Worm (Caenorhabditis elegans) whole organism, L3 larva: ENCODE results near the gene wbp-11.

Experiments
- R02D3.7 ChIP-seq: fragments of 150-350 bp; optimal IDR thresholded peaks from 2 replicates; lab custom pipeline; 2014; ENCODE audit warnings: missing biosample characterization, missing genetic modification characterization
- ZK546.5 ChIP-seq: sonication (generic microtip); optimal IDR thresholded peaks from 2 replicates; lab custom pipeline; 2017; ENCODE audit warnings: missing biosample characterization, missing genetic modification characterization
- aly-2 ChIP-seq: fragments of 150-350 bp; optimal IDR thresholded peaks from 2 replicates; lab custom pipeline; 2014; ENCODE audit warnings: missing biosample characterization, missing genetic modification characterization
- ama-1 ChIP-seq: fragments of 150-350 bp; optimal IDR thresholded peaks from 2 replicates; lab custom pipeline; 2018
- ceh-16 ChIP-seq: sonication (generic microtip); optimal IDR thresholded peaks from 2 replicates; lab custom pipeline; 2017; ENCODE audit warnings: missing biosample characterization, missing genetic modification characterization
- ceh-28 ChIP-seq: fragments of 150-350 bp; optimal IDR thresholded peaks from 2 replicates; lab custom pipeline; 2014; ENCODE audit warnings: missing biosample characterization, missing genetic modification reagents, missing genetic modification characterization
- ceh-82 ChIP-seq: fragments of 150-350 bp; optimal IDR thresholded peaks from 2 replicates; lab custom pipeline; 2014; ENCODE audit warnings: missing biosample characterization, missing genetic modification characterization
- daf-12 ChIP-seq: fragments of 150-350 bp; optimal IDR thresholded peaks from 2 replicates; lab custom pipeline; 2014; ENCODE audit warnings: missing biosample characterization, missing genetic modification reagents, missing genetic modification characterization
- egl-5 ChIP-seq: fragments of 150-350 bp; optimal IDR thresholded peaks from 2 replicates; lab custom pipeline; 2017; ENCODE audit warnings: missing biosample characterization, missing genetic modification reagents, missing genetic modification characterization, inconsistent platforms
- elt-1 ChIP-seq: fragments of 150-350 bp; optimal IDR thresholded peaks from 2 replicates; lab custom pipeline; 2014; ENCODE audit warnings: missing biosample characterization, missing genetic modification characterization
- elt-2 ChIP-seq: sonication (generic microtip); optimal IDR thresholded peaks from 2 replicates; lab custom pipeline; 2016; ENCODE audit warnings: missing genetic modification reagents, mild to moderate bottlenecking, missing genetic modification characterization, missing compliant biosample characterization
- elt-3 ChIP-seq, 3 experiments: fragments of 150-350 bp in 1 of 3; sonication (generic microtip) in 2 of 3; optimal IDR thresholded peaks; 2 replicates in 2 of 3; 4 replicates in 1 of 3; lab custom pipeline; 2014 to 2017; ENCODE audit warnings: missing biosample characterization in 3 of 3, missing genetic modification characterization in 3 of 3
- eor-1 ChIP-seq, 2 experiments: fragments of 150-350 bp; optimal IDR thresholded peaks; 2 replicates each; lab custom pipeline; 2014 to 2018; ENCODE audit warnings: missing biosample characterization in 2 of 2, missing genetic modification characterization in 2 of 2
- fkh-10 ChIP-seq: sonication (generic microtip); optimal IDR thresholded peaks from 2 replicates; lab custom pipeline; 2017; ENCODE audit warnings: missing biosample characterization, missing genetic modification reagents, missing genetic modification characterization
- fkh-2 ChIP-seq: fragments of 150-350 bp; optimal IDR thresholded peaks from 2 replicates; lab custom pipeline; 2014; ENCODE audit warnings: missing biosample characterization, missing genetic modification reagents, missing genetic modification characterization
- fos-1 ChIP-seq: fragments of 150-350 bp; optimal IDR thresholded peaks from 2 replicates; lab custom pipeline; 2014; ENCODE audit warnings: missing biosample characterization, missing genetic modification characterization
- hmg-11 ChIP-seq: sonication (generic microtip); optimal IDR thresholded peaks from 2 replicates; lab custom pipeline; 2016; ENCODE audit warnings: missing genetic modification characterization, missing compliant biosample characterization
- lin-15B ChIP-seq: fragments of 150-350 bp; optimal IDR thresholded peaks from 2 replicates; lab custom pipeline; 2014; ENCODE audit warnings: missing biosample characterization, missing genetic modification characterization
- lin-39 ChIP-seq: fragments of 150-350 bp; optimal IDR thresholded peaks from 2 replicates; lab custom pipeline; 2018; ENCODE audit warnings: missing biosample characterization, missing genetic modification reagents, missing genetic modification characterization
- lsy-12 ChIP-seq: sonication (generic microtip); optimal IDR thresholded peaks from 2 replicates; lab custom pipeline; 2016; ENCODE audit warnings: mild to moderate bottlenecking, missing genetic modification characterization, missing compliant biosample characterization
- mdl-1 ChIP-seq: fragments of 150-350 bp; optimal IDR thresholded peaks from 2 replicates; lab custom pipeline; 2014; ENCODE audit warnings: missing biosample characterization, missing genetic modification characterization
- mml-1 ChIP-seq: fragments of 150-350 bp; sonication (generic microtip); optimal IDR thresholded peaks from 3 replicates; lab custom pipeline; 2014; ENCODE audit warnings: missing biosample characterization, missing genetic modification characterization
- nfya-1 ChIP-seq: sonication (generic microtip); optimal IDR thresholded peaks from 2 replicates; lab custom pipeline; 2017; ENCODE audit warnings: missing genetic modification characterization, mild to moderate bottlenecking, missing compliant biosample characterization, antibody characterized with exemption, moderate library complexity; ENCODE audit not compliant: insufficient read depth
- nhr-11 ChIP-seq: fragments of 150-350 bp; optimal IDR thresholded peaks from 2 replicates; lab custom pipeline; 2014; ENCODE audit warnings: missing biosample characterization, missing genetic modification characterization
- nhr-12 ChIP-seq: fragments of 150-350 bp; optimal IDR thresholded peaks from 2 replicates; lab custom pipeline; 2014; ENCODE audit warnings: missing biosample characterization, missing genetic modification characterization
- nhr-23 ChIP-seq: fragments of 150-350 bp; optimal IDR thresholded peaks from 2 replicates; lab custom pipeline; 2014; ENCODE audit warnings: missing biosample characterization, missing genetic modification reagents, missing genetic modification characterization
- nhr-237 ChIP-seq: fragments of 150-350 bp; optimal IDR thresholded peaks from 2 replicates; lab custom pipeline; 2014; ENCODE audit warnings: missing biosample characterization, missing genetic modification characterization
- nhr-25 ChIP-seq: sonication (generic microtip); optimal IDR thresholded peaks from 2 replicates; lab custom pipeline; 2017; ENCODE audit warnings: missing biosample characterization, missing genetic modification characterization
- nhr-28 ChIP-seq: fragments of 150-350 bp; optimal IDR thresholded peaks from 2 replicates; lab custom pipeline; 2014; ENCODE audit warnings: missing biosample characterization, missing genetic modification characterization
- nhr-43 ChIP-seq: sonication (generic microtip); optimal IDR thresholded peaks from 2 replicates; lab custom pipeline; 2016; ENCODE audit warnings: mild to moderate bottlenecking, missing genetic modification characterization, missing compliant biosample characterization; ENCODE audit not compliant: poor library complexity, severe bottlenecking
- nhr-67 ChIP-seq: fragments of 150-350 bp; optimal IDR thresholded peaks from 2 replicates; lab custom pipeline; 2014; ENCODE audit warnings: missing biosample characterization, missing genetic modification characterization
- nhr-76 ChIP-seq: fragments of 150-350 bp; sonication (generic microtip); optimal IDR thresholded peaks from 5 replicates; lab custom pipeline; 2014; ENCODE audit warnings: missing biosample characterization, missing genetic modification characterization
- nhr-77 ChIP-seq: fragments of 150-350 bp; optimal IDR thresholded peaks from 2 replicates; lab custom pipeline; 2014; ENCODE audit warnings: missing biosample characterization, missing genetic modification characterization
- pha-4 ChIP-seq: fragments of 150-350 bp; optimal IDR thresholded peaks from 2 replicates; lab custom pipeline; 2014; ENCODE audit warnings: missing biosample characterization, missing genetic modification reagents, missing genetic modification characterization
- pqm-1 ChIP-seq: fragments of 150-350 bp; optimal IDR thresholded peaks from 2 replicates; lab custom pipeline; 2017; ENCODE audit warnings: missing biosample characterization, missing genetic modification characterization, inconsistent platforms
- skn-1 ChIP-seq: fragments of 150-350 bp; optimal IDR thresholded peaks from 2 replicates; lab custom pipeline; 2014; ENCODE audit warnings: missing biosample characterization, missing genetic modification characterization
- snpc-4 ChIP-seq: fragments of 150-350 bp; optimal IDR thresholded peaks from 2 replicates; lab custom pipeline; 2014; ENCODE audit warnings: missing biosample characterization, missing genetic modification characterization
- tbx-2 ChIP-seq: sonication (generic microtip); optimal IDR thresholded peaks from 2 replicates; lab custom pipeline; 2016; ENCODE audit warnings: mild to moderate bottlenecking, missing genetic modification characterization, missing compliant biosample characterization
- unc-39 ChIP-seq: sonication (generic microtip); optimal IDR thresholded peaks from 4 replicates; lab custom pipeline; 2017; ENCODE audit warnings: missing biosample characterization, missing genetic modification characterization
- unc-62 ChIP-seq: fragments of 150-350 bp; sonication (generic microtip); optimal IDR thresholded peaks from 4 replicates; lab custom pipeline; 2014; ENCODE audit warnings: missing biosample characterization, missing genetic modification reagents, missing genetic modification characterization
- zag-1 ChIP-seq: fragments of 150-350 bp; optimal IDR thresholded peaks from 2 replicates; lab custom pipeline; 2014; ENCODE audit warnings: missing biosample characterization, missing genetic modification characterization
- ztf-11 ChIP-seq: fragments of 150-350 bp; optimal IDR thresholded peaks from 2 replicates; lab custom pipeline; 2014; ENCODE audit warnings: missing biosample characterization, missing genetic modification characterization
- ztf-4 ChIP-seq: fragments of 150-350 bp; optimal IDR thresholded peaks from 2 replicates; lab custom pipeline; 2014; ENCODE audit warnings: missing biosample characterization, missing genetic modification characterization

The wbp-11 gene

DNA sequence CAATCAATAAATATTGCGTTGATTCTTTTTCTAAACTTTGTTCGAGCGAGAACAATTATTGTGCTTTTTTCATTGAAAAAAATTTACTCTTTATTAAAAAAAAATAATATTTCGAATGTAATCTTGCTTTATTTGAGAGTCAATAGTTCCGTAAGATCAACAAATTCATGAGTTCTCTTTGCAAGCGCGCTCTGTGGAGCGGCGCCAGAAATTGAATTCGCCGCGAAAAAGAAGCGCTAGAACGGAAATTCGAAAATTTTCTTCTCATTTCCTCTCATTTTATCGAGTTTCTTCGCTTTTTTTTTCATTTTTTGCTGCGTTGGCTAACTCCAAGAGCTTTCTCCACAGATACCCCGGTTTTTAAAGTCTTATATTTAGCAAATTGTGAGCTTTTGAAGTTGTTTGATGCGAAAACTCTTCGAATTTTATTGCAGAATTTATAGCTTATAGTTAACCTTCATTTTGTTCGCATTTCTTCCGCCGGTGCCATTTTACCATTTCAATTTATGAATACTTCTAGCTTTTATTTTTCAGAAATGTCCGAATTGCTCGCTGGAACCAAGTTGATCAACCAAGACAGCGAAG, 24.5 kb downstream of the wbp-11 start, which contains the start of gene R05H5.3:
TSS of gene R05H5.3 (plus strand) at position 535 of the 585 bp plus-strand sequence.
- peak; percentile 78 for TF ChIP-seq pha-4
- TF ChIP-seq nfya-1 = peak; percentile 72
- no peak for TF ChIP-seq ama-1 (lab: Kevin White, UChicago)
- no peak for TF ChIP-seq ZK546.5 (tag; lab: Kevin White, UChicago)
- no peak for TF ChIP-seq ceh-28 (tag; lab: Kevin White, UChicago)
- TF ChIP-seq elt-3 (tag; optimal IDR thresholded peaks at IDR 0.05; lab: Kevin White, UChicago) = no peak
- TF ChIP-seq aly-2 = no peak
- TF ChIP-seq nhr-77 (tag; lab: Kevin White, UChicago) = no peak
- no peak for TF ChIP-seq ceh-82 (tag; lab: Kevin White, UChicago)
- no peak for TF ChIP-seq lsy-12 (tag; lab: Kevin White, UChicago)
- TF ChIP-seq lin-39 (tag; lab: Kevin White, UChicago) = peak; percentile 54
- TF ChIP-seq pqm-1 (tag; lab: Kevin White, UChicago) = peak; percentile 19
- peak; percentile 70 for TF ChIP-seq fkh-10 (GFP tag; lab: Kevin White, UChicago)
- peak; percentile 73 for TF ChIP-seq R02D3.7 (tag; lab: Kevin White, UChicago)
- TF ChIP-seq snpc-4 (tag; lab: Kevin White, UChicago) = peak; percentile 45
- TF ChIP-seq nhr-25 = peak; percentile 24
- no peak for TF ChIP-seq nhr-28
- TF ChIP-seq hmg-11 (tag; lab: Kevin White, UChicago) = no peak
- no peak for TF ChIP-seq nhr-76 (tag; lab: Kevin White, UChicago)
- peak; percentile 60 for TF ChIP-seq nhr-11 (tag; lab: Kevin White, UChicago)
- TF ChIP-seq egl-5 = no peak
- TF ChIP-seq ztf-11 (tag; lab: Kevin White, UChicago) = no peak
- TF ChIP-seq elt-1 (tag; lab: Kevin White, UChicago) = no peak
- TF ChIP-seq mml-1 (tag; lab: Kevin White, UChicago) = no peak
- no peak for TF ChIP-seq elt-2 (tag; lab: Kevin White, UChicago)
- peak; percentile 84 for TF ChIP-seq lin-15B

DNA sequence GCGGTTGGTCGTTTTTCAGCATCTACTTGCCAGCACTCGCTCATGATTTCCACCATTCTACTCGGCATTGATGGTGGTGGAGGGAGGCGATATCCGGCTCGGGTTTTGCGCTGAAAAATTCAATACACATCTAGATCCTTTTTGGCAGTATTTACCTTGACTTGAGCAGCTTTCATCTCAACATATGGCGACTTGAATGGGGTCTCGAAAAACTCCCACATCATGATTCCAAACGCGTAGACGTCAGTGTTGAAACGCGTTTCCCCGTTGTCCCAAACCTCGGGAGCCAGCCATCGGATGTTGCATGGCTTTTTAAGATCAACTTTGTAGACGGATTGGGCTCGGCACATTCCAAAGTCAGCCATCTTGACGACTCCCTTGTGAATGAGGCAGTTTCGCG, 25.8 kb downstream of the wbp-11 start:
- TF ChIP-seq ceh-16 (tag; lab: Kevin White, UChicago) (no peak), ZK546.5 (tag; lab: Kevin White, UChicago) (no peak), nhr-25 (no peak), ztf-4 (tag; lab: Kevin White, UChicago) (no peak), aly-2 (no peak), nhr-77 (tag; lab: Kevin White, UChicago) (no peak), nhr-12 (tag; lab: Kevin White, UChicago) (no peak), zag-1 (tag; lab: Kevin White, UChicago) (no peak), snpc-4 (tag; lab: Kevin White, UChicago) (no peak), lin-39 (tag; lab: Kevin White, UChicago) (no peak), fos-1 (tag; lab: Kevin White, UChicago) (no peak)
- TF ChIP-seq, all 47 proteins: peak for 0

DNA sequence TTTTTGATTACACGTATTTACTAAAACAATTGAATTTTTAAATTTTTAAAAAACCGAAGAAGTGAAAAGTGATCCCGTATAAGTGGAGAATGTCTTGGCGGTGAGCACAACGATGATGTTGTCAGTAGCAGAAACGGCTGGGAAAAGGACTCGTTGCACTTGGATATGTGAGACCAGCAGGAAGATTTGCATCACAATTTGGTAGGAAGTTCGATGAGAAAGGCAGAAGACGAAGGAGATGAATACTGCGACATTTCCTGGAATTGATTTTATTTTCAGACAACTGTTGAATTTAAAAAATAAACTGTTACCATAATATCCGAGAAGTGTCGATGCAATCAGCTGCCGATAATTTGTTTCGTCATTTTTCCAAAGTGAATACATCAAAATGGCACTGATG, 27.2 kb downstream of the wbp-11 start, which contains the start of gene R05H5.4:
TSS of gene R05H5.4 (minus strand) at position 101 of the 400 bp plus-strand sequence.
- TF ChIP-seq nfya-1 (no peak), eor-1 (tag; optimal IDR thresholded peaks at IDR 0.05; lab: Kevin White, UChicago) (no peak), mml-1 (tag; lab: Kevin White, UChicago) (no peak), skn-1 (tag; lab: Kevin White, UChicago) (no peak), nhr-43 (no peak), lsy-12 (tag; lab: Kevin White, UChicago) (no peak), daf-12 (no peak), ztf-4 (tag; lab: Kevin White, UChicago) (no peak), lin-15B (no peak), nhr-28 (no peak), nhr-12 (tag; lab: Kevin White, UChicago) (no peak), ceh-28 (tag; lab: Kevin White, UChicago) (no peak), snpc-4 (tag; lab: Kevin White, UChicago) (no peak), nhr-237 (no peak)

DNA sequence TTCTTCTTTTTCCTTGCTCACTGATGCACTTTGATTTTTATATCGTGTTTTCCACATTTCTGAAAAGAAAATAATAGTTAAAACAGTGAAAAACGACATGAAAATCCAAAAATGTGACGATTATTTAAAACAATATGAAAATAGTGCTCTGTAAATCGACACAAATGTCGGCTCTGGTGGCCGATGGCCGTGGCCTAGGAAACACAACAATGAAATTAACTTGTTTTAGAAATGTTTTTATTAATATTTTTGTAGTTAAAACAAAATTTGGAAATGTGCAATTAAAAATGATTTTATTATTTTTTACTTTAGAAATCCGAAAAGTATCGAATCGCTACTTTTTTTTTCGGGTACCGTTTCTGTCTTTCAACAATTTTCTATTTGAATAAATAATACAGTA, 28.0 kb downstream of the wbp-11 start, which contains the start of gene arv-1:
TSS of gene arv-1 (minus strand) at position 65 of the 400 bp plus-strand sequence.
- TF ChIP-seq pqm-1 (tag; lab: Kevin White, UChicago) (peak; percentile 55), lin-39 (tag; lab: Kevin White, UChicago) (no peak), nhr-77 (tag; lab: Kevin White, UChicago) (no peak), aly-2 (no peak), nhr-67 (no peak), fkh-10 (GFP tag; lab: Kevin White, UChicago) (no peak), hmg-11 (tag; lab: Kevin White, UChicago) (no peak), unc-39 (no peak), nhr-23 (tag; lab: Kevin White, UChicago) (peak; percentile 83), egl-5 (no peak), R02D3.7 (tag; lab: Kevin White, UChicago) (peak; percentile 91), ama-1 (lab: Kevin White, UChicago) (peak; percentile 32), daf-12 (no peak), ceh-82 (tag; lab: Kevin White, UChicago) (no peak), fos-1 (tag; lab: Kevin White, UChicago) (no peak), nhr-12 (tag; lab: Kevin White, UChicago) (no peak), elt-1 (tag; lab: Kevin White, UChicago) (no peak), ceh-28 (tag; lab: Kevin White, UChicago) (no peak), fkh-2 (tag; lab: Kevin White, UChicago) (no peak), snpc-4 (tag; lab: Kevin White, UChicago) (peak; percentile 62), mdl-1 (no peak), mml-1 (tag; lab: Kevin White, UChicago) (no peak), ztf-4 (tag; lab: Kevin White, UChicago) (no peak), pha-4 (peak; percentile 65), ceh-16 (tag; lab: Kevin White, UChicago) (no peak), unc-62 (no peak), tbx-2 (no peak)
